Fruit fly (Drosophila melanogaster): ENCODE data around the gene CG9641.

Gene CG9641

dm6 chr2L:2976829-2977228 lies at the start of gene CG9641, which contains the start of gene CG3165 (continued):
- no peak for TF ChIP-seq PHDP (tag; optimal IDR thresholded peaks at IDR 0.05)
- TF ChIP-seq BEAF-32 (GFP tag; optimal IDR thresholded peaks at IDR 0.05), result peak; percentile 95
- peak; percentile 44 for TF ChIP-seq luna (GFP tag; optimal IDR thresholded peaks at IDR 0.05)
- TF ChIP-seq pnt (GFP tag; optimal IDR thresholded peaks at IDR 0.05), result peak; percentile 90
- peak; percentile 91 for TF ChIP-seq chn (GFP tag; optimal IDR thresholded peaks at IDR 0.05)
- peak; percentile 77 to 85 for TF ChIP-seq bsh (GFP tag; optimal IDR thresholded peaks at IDR 0.05)
- no peak for TF ChIP-seq Dfd (GFP tag; optimal IDR thresholded peaks at IDR 0.05)
- TF ChIP-seq CG3726 (GFP tag; IDR thresholded peaks at IDR 0.05), result no peak; the same call in 2 of the 3 replicates
- TF ChIP-seq Hmx (GFP tag; optimal IDR thresholded peaks at IDR 0.05), result no peak
- TF ChIP-seq Optix (GFP tag; IDR thresholded peaks at IDR 0.05), result peak; percentile 80
- peak; percentile 85 for TF ChIP-seq Bteb2 (GFP tag; optimal IDR thresholded peaks at IDR 0.05)
- no peak for TF ChIP-seq CG1529 (GFP tag; optimal IDR thresholded peaks at IDR 0.05)
- TF ChIP-seq zen (tag; optimal IDR thresholded peaks at IDR 0.05), result peak; percentile 72
- peak; percentile 80 for TF ChIP-seq ci (GFP tag; IDR thresholded peaks at IDR 0.05)
- TF ChIP-seq CG32767 (GFP tag; IDR thresholded peaks at IDR 0.05), result peak; percentile 65; the same call in 1 of the 2 replicates
- peak; percentile 81 for TF ChIP-seq cato (GFP tag; optimal IDR thresholded peaks at IDR 0.05; ENCODE audit: borderline replicate concordance)
- peak; percentile 79 for TF ChIP-seq CG30020 (tag; optimal IDR thresholded peaks at IDR 0.05)
- peak; percentile 79; the same call in 2 of the 3 replicates for TF ChIP-seq jigr1 (GFP tag; IDR thresholded peaks at IDR 0.05)
- TF ChIP-seq CG9437 (GFP tag; optimal IDR thresholded peaks at IDR 0.05), result peak; percentile 69
- peak; percentile 94 for TF ChIP-seq mam (GFP tag; optimal IDR thresholded peaks at IDR 0.05)
- peak; percentile 89 for TF ChIP-seq CG7786 (GFP tag; optimal IDR thresholded peaks at IDR 0.05)
- no peak for TF ChIP-seq ac (GFP tag; optimal IDR thresholded peaks at IDR 0.05)
- peak; percentile 86 for TF ChIP-seq CG33557 (GFP tag; optimal IDR thresholded peaks at IDR 0.05)
- TF ChIP-seq CG4820 (GFP tag; optimal IDR thresholded peaks at IDR 0.05), result peak; percentile 90
- TF ChIP-seq onecut (GFP tag; IDR thresholded peaks at IDR 0.05), result peak; percentile 75
- TF ChIP-seq ATbp (GFP tag; optimal IDR thresholded peaks at IDR 0.05), result no peak
- no peak for TF ChIP-seq CkIIα-i1 (GFP tag; IDR thresholded peaks at IDR 0.05)
- no peak for TF ChIP-seq Vsx1 (GFP tag; optimal IDR thresholded peaks at IDR 0.05)
- peak; percentile 79 for TF ChIP-seq sob (GFP tag; IDR thresholded peaks at IDR 0.05)
- peak; percentile 90 for TF ChIP-seq Dad (GFP tag; optimal IDR thresholded peaks at IDR 0.05)
- peak; percentile 70 for TF ChIP-seq CG10462 (GFP tag; optimal IDR thresholded peaks at IDR 0.05)
- TF ChIP-seq Gug (GFP tag; IDR thresholded peaks at IDR 0.05), result peak; percentile 91
- TF ChIP-seq ERR (GFP tag; optimal IDR thresholded peaks at IDR 0.05), result peak; percentile 85
- peak; percentile 78 for TF ChIP-seq CG4854 (GFP tag; optimal IDR thresholded peaks at IDR 0.05)
- peak; percentile 92 for TF ChIP-seq CG6791 (GFP tag; IDR thresholded peaks at IDR 0.05; ENCODE audit: partially characterized antibody)
- peak; percentile 58; the same call in 1 of the 2 replicates for TF ChIP-seq Taf1 (GFP tag; IDR thresholded peaks at IDR 0.05)
- peak; percentile 73 for TF ChIP-seq cwo (GFP tag; optimal IDR thresholded peaks at IDR 0.05)
- TF ChIP-seq ab (GFP tag; optimal IDR thresholded peaks at IDR 0.05), result peak; percentile 76
- TF ChIP-seq maf-S (GFP tag; optimal IDR thresholded peaks at IDR 0.05), result peak; percentile 88
- peak; percentile 20 for TF ChIP-seq run (tag; optimal IDR thresholded peaks at IDR 0.05)
- peak; percentile 75 for TF ChIP-seq Oli (tag; optimal IDR thresholded peaks at IDR 0.05)
- peak; percentile 70; the same call in 1 of the 2 replicates for TF ChIP-seq chm (GFP tag; IDR thresholded peaks at IDR 0.05)
- TF ChIP-seq CG10209 (GFP tag; optimal IDR thresholded peaks at IDR 0.05), result peak; percentile 70
- peak; percentile 85 for TF ChIP-seq CG6272 (GFP tag; IDR thresholded peaks at IDR 0.05)
- TF ChIP-seq CHES-1-like (GFP tag; optimal IDR thresholded peaks at IDR 0.05), result peak; percentile 88
- peak; percentile 89 for TF ChIP-seq CG12659 (GFP tag; optimal IDR thresholded peaks at IDR 0.05)
- TF ChIP-seq twi (tag; optimal IDR thresholded peaks at IDR 0.05), result peak; percentile 71
- peak; percentile 89 for TF ChIP-seq MBD-R2 (GFP tag; IDR thresholded peaks at IDR 0.05)
- TF ChIP-seq CG18476 (GFP tag; optimal IDR thresholded peaks at IDR 0.05), result peak; percentile 77
- peak; percentile 75 for TF ChIP-seq oc (tag; optimal IDR thresholded peaks at IDR 0.05)
- TF ChIP-seq ind (GFP tag; optimal IDR thresholded peaks at IDR 0.05), result peak; percentile 90

Data from whole organism, embryonic.